Fruit fly (Drosophila melanogaster) whole organism, prepupa: Measurements from ENCODE around the gene CG32638.

ENCODE experiments used
- Blimp-1 ChIP-seq: fragments of 200-800 bp; sonication (Bioruptor generic); optimal IDR thresholded peaks from 3 replicates; lab custom pipeline; 2017; ENCODE audit warnings: missing biosample characterization, missing genetic modification characterization, mild to moderate bottlenecking, moderate library complexity, missing genetic modification reagents
- CG10631 ChIP-seq: fragments of 200-800 bp; sonication (Bioruptor generic); optimal IDR thresholded peaks from 2 replicates; lab custom pipeline; 2016; ENCODE audit warnings: missing biosample characterization, missing genetic modification characterization
- CG10669 ChIP-seq: fragments of 200-800 bp; sonication (Bioruptor generic); optimal IDR thresholded peaks from 3 replicates; lab custom pipeline; 2018; ENCODE audit warnings: missing biosample characterization, mild to moderate bottlenecking, missing genetic modification characterization, moderate library complexity
- CG11294 ChIP-seq: fragments of 200-800 bp; sonication (Bioruptor generic); IDR thresholded peaks from 2 replicates; pipeline ENCODE4 v1.3.6; 2022; ENCODE audit warnings: missing biosample characterization, missing genetic modification characterization
- CG11902 ChIP-seq: fragments of 200-800 bp; sonication (Bioruptor generic); optimal IDR thresholded peaks from 3 replicates; lab custom pipeline; 2016; ENCODE audit warnings: missing biosample characterization, missing genetic modification characterization
- CG15336 ChIP-seq: fragments of 200-800 bp; sonication (Bioruptor generic); IDR thresholded peaks from 2 replicates; pipeline ENCODE4 v1.3.6; 2022; ENCODE audit warnings: missing biosample characterization, missing genetic modification characterization
- CG1621 ChIP-seq: fragments of 200-800 bp; sonication (Bioruptor generic); optimal IDR thresholded peaks from 3 replicates; lab custom pipeline; 2018; ENCODE audit warnings: missing biosample characterization, mild to moderate bottlenecking, missing genetic modification characterization
- CG3032 ChIP-seq: fragments of 200-800 bp; optimal IDR thresholded peaks from 2 replicates; lab custom pipeline; 2019; ENCODE audit warnings: missing biosample characterization, mild to moderate bottlenecking, missing genetic modification characterization, moderate library complexity
- CG31627 ChIP-seq: fragments of 200-800 bp; sonication (Bioruptor generic); optimal IDR thresholded peaks from 3 replicates; lab custom pipeline; 2016; ENCODE audit warnings: missing biosample characterization, missing genetic modification characterization
- CG32006 ChIP-seq: fragments of 200-800 bp; sonication (Bioruptor generic); optimal IDR thresholded peaks from 3 replicates; lab custom pipeline; 2017; ENCODE audit warnings: missing biosample characterization, mild to moderate bottlenecking, missing genetic modification characterization
- CG34406 ChIP-seq: fragments of 200-800 bp; sonication (Bioruptor generic); optimal IDR thresholded peaks from 3 replicates; lab custom pipeline; 2016; ENCODE audit warnings: missing biosample characterization, missing genetic modification characterization
- CG3919 ChIP-seq: fragments of 200-800 bp; sonication (Bioruptor generic); optimal IDR thresholded peaks from 3 replicates; lab custom pipeline; 2016; ENCODE audit warnings: missing biosample characterization, missing genetic modification characterization
- CG4318 ChIP-seq: fragments of 200-800 bp; sonication (Bioruptor generic); optimal IDR thresholded peaks from 3 replicates; lab custom pipeline; 2017; ENCODE audit warnings: missing biosample characterization, mild to moderate bottlenecking, missing genetic modification characterization
- CG6163 ChIP-seq: fragments of 200-800 bp; sonication (Bioruptor generic); IDR thresholded peaks from 3 replicates; pipeline ENCODE4 v1.3.6; 2022; ENCODE audit warnings: missing biosample characterization, missing genetic modification characterization
- CG6276 ChIP-seq: fragments of 200-800 bp; sonication (Bioruptor generic); optimal IDR thresholded peaks from 2 replicates; lab custom pipeline; 2017; ENCODE audit warnings: missing biosample characterization, mild to moderate bottlenecking, missing genetic modification characterization
- CG6792 ChIP-seq: fragments of 200-800 bp; sonication (Bioruptor generic); optimal IDR thresholded peaks from 3 replicates; lab custom pipeline; 2016; ENCODE audit warnings: missing biosample characterization, missing genetic modification characterization
- CG6808 ChIP-seq: fragments of 200-800 bp; sonication (Bioruptor generic); optimal IDR thresholded peaks from 3 replicates; lab custom pipeline; 2017; ENCODE audit warnings: missing biosample characterization, missing genetic modification characterization, mild to moderate bottlenecking, moderate library complexity, missing genetic modification reagents
- CG7368 ChIP-seq: fragments of 200-800 bp; sonication (Bioruptor generic); optimal IDR thresholded peaks from 3 replicates; lab custom pipeline; 2016; ENCODE audit warnings: missing biosample characterization, missing genetic modification characterization
- CG8119 ChIP-seq: fragments of 200-800 bp; sonication (Bioruptor generic); IDR thresholded peaks from 3 replicates; pipeline ENCODE4 v1.3.6; 2022; ENCODE audit warnings: missing biosample characterization, missing genetic modification characterization
- CG8632 ChIP-seq: fragments of 200-800 bp; sonication (Bioruptor generic); optimal IDR thresholded peaks from 3 replicates; lab custom pipeline; 2016; ENCODE audit warnings: missing biosample characterization, missing genetic modification characterization
- CG9139 ChIP-seq: fragments of 200-800 bp; sonication (Bioruptor generic); optimal IDR thresholded peaks from 3 replicates; lab custom pipeline; 2017; ENCODE audit warnings: missing biosample characterization, mild to moderate bottlenecking, missing genetic modification characterization
- Eip75B ChIP-seq: fragments of 200-800 bp; sonication (Bioruptor generic); optimal IDR thresholded peaks from 3 replicates; lab custom pipeline; 2016; ENCODE audit warnings: missing biosample characterization, missing genetic modification characterization
- Eip78C ChIP-seq: fragments of 200-800 bp; sonication (Bioruptor generic); peaks from one replicate; lab custom pipeline; 2016; ENCODE audit warnings: missing biosample characterization, missing genetic modification characterization
- Eip93F ChIP-seq: fragments of 200-800 bp; sonication (Bioruptor generic); optimal IDR thresholded peaks from 2 replicates; lab custom pipeline; 2016; ENCODE audit warnings: missing biosample characterization, mild to moderate bottlenecking, missing genetic modification characterization
- Ets21C ChIP-seq: fragments of 200-800 bp; sonication (Bioruptor generic); optimal IDR thresholded peaks from 3 replicates; lab custom pipeline; 2016; ENCODE audit warnings: missing biosample characterization, missing genetic modification characterization
- Gug ChIP-seq: fragments of 200-800 bp; sonication (Bioruptor generic); IDR thresholded peaks from 2 replicates; pipeline ENCODE4 v1.3.6; 2022; ENCODE audit warnings: missing biosample characterization, missing genetic modification characterization
- Hr38 ChIP-seq: sonication (Bioruptor generic); optimal IDR thresholded peaks from 2 replicates; lab custom pipeline; 2016; ENCODE audit warnings: missing biosample characterization, missing genetic modification characterization
- Hr39 ChIP-seq: fragments of 200-800 bp; sonication (Bioruptor generic); optimal IDR thresholded peaks from 2 replicates; lab custom pipeline; 2016; ENCODE audit warnings: missing biosample characterization, missing genetic modification characterization
- Hr4 ChIP-seq: fragments of 200-800 bp; sonication (Bioruptor generic); optimal IDR thresholded peaks from 3 replicates; lab custom pipeline; 2016; ENCODE audit warnings: missing biosample characterization, missing genetic modification characterization
- Lpt ChIP-seq: fragments of 200-800 bp; sonication (Bioruptor generic); optimal IDR thresholded peaks from 3 replicates; lab custom pipeline; 2016; ENCODE audit warnings: missing biosample characterization, missing genetic modification characterization
- Sox14 ChIP-seq: fragments of 200-800 bp; sonication (Bioruptor generic); optimal IDR thresholded peaks from 3 replicates; lab custom pipeline; 2016; ENCODE audit warnings: missing biosample characterization, missing genetic modification characterization
- Sox15 ChIP-seq: fragments of 200-800 bp; sonication (Bioruptor generic); optimal IDR thresholded peaks from 3 replicates; lab custom pipeline; 2016; ENCODE audit warnings: missing biosample characterization, missing genetic modification characterization
- acj6 ChIP-seq: fragments of 200-800 bp; sonication (Bioruptor generic); optimal IDR thresholded peaks from 3 replicates; lab custom pipeline; 2016; ENCODE audit warnings: missing biosample characterization, missing genetic modification characterization
- dac ChIP-seq: fragments of 200-800 bp; sonication (Bioruptor generic); optimal IDR thresholded peaks from 2 replicates; lab custom pipeline; 2017; ENCODE audit warnings: missing biosample characterization, mild to moderate bottlenecking, missing genetic modification characterization
- eg ChIP-seq: fragments of 200-800 bp; sonication (Bioruptor generic); IDR thresholded peaks from 3 replicates; pipeline ENCODE4 v1.3.6; 2022; ENCODE audit warnings: missing biosample characterization, missing genetic modification characterization
- esn ChIP-seq: fragments of 200-800 bp; sonication (Bioruptor generic); optimal IDR thresholded peaks from 2 replicates; lab custom pipeline; 2016; ENCODE audit warnings: missing biosample characterization, mild to moderate bottlenecking, missing genetic modification characterization, moderate library complexity
- fd59A ChIP-seq: fragments of 200-800 bp; sonication (Bioruptor generic); optimal IDR thresholded peaks from 2 replicates; lab custom pipeline; 2017; ENCODE audit warnings: missing biosample characterization, mild to moderate bottlenecking, missing genetic modification characterization, missing genetic modification reagents
- lz ChIP-seq: fragments of 200-800 bp; sonication (Bioruptor generic); optimal IDR thresholded peaks from 3 replicates; lab custom pipeline; 2016; ENCODE audit warnings: missing biosample characterization, missing genetic modification characterization
- net ChIP-seq: fragments of 200-800 bp; sonication (Bioruptor generic); optimal IDR thresholded peaks from 3 replicates; lab custom pipeline; 2016; ENCODE audit warnings: missing biosample characterization, missing genetic modification characterization
- salr ChIP-seq, 2 experiments: fragments of 200-800 bp; sonication (Bioruptor generic); optimal IDR thresholded peaks; 3 replicates each; lab custom pipeline; 2016 to 2018; ENCODE audit warnings: missing biosample characterization in 2 of 2, missing genetic modification characterization in 2 of 2, mild to moderate bottlenecking in 1 of 2
- svp ChIP-seq: fragments of 200-800 bp; sonication (Bioruptor generic); peaks from one replicate; lab custom pipeline; 2016; ENCODE audit warnings: missing biosample characterization, missing genetic modification characterization
- vri ChIP-seq: fragments of 200-800 bp; sonication (Bioruptor generic); optimal IDR thresholded peaks from 3 replicates; lab custom pipeline; 2016; ENCODE audit warnings: missing biosample characterization, mild to moderate bottlenecking, missing genetic modification characterization

Gene CG32638

DNA sequence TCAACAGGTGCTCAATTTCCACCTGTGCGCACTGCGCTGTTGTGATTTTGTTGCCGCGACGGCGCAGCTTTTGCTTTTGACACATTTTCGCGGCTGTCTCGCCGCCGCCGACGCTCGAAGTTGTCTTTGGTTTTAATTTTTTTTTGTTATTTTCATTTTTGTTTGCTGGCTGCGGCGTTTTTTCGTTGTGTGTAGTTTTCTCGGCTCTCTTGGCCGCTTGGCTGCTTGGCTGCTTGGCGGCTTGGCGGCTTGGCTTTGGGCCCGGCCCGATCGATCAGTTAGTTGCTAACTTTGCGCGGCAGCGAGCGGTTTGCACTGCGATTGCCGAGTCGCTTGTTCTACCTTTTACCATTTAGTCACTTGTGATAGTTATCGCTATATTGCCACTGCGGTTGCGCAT lies 13.7 kb downstream of the CG32638 start, which contains the start of gene CG42237 (continued):
- TF ChIP-seq CG34406 (GFP tag; lab: Kevin White, UChicago) (no peak), dac (GFP tag; lab: Kevin White, UChicago) (no peak), CG3032 (tag; lab: Kevin White, UChicago) (no peak), CG7368 (no peak), CG11294 (no peak), Hr39 (GFP tag; lab: Kevin White, UChicago) (no peak), CG10631 (GFP tag; lab: Kevin White, UChicago) (no peak), CG10669 (GFP tag; lab: Kevin White, UChicago) (no peak), vri (no peak), Eip75B (peak; percentile 8), CG32006 (no peak), Hr4 (GFP tag; lab: Kevin White, UChicago) (no peak), Lpt (GFP tag; lab: Kevin White, UChicago) (no peak), CG3919 (GFP tag; lab: Kevin White, UChicago) (no peak), eg (GFP tag; lab: Robert Waterston, UW) (peak; percentile 77; the same call in 2 of the 3 replicates), Ets21C (GFP tag; lab: Kevin White, UChicago) (no peak), CG6792 (GFP tag; lab: Kevin White, UChicago) (no peak), svp (GFP tag; lab: Kevin White, UChicago) (no peak), Sox15 (GFP tag; lab: Kevin White, UChicago) (no peak), CG4318 (no peak), Gug (peak; percentile 18; the same call in 1 of the 2 replicates), CG1621 (no peak), salr (GFP tag; optimal IDR thresholded peaks at IDR 0.05; lab: Kevin White, UChicago) (no peak), CG8119 (GFP tag; lab: Robert Waterston, UW) (peak; percentile 69), CG8632 (GFP tag; lab: Kevin White, UChicago) (peak; percentile 8), CG6276 (GFP tag; lab: Kevin White, UChicago) (peak; percentile 21), CG9139 (peak; percentile 44), Eip93F (GFP tag; lab: Kevin White, UChicago) (no peak), CG6808 (GFP tag; lab: Kevin White, UChicago) (peak; percentile 51), esn (no peak), Sox14 (GFP tag; lab: Kevin White, UChicago) (no peak), acj6 (GFP tag; lab: Kevin White, UChicago) (no peak), net (peak; percentile 29), CG31627 (GFP tag; lab: Kevin White, UChicago) (no peak)

DNA sequence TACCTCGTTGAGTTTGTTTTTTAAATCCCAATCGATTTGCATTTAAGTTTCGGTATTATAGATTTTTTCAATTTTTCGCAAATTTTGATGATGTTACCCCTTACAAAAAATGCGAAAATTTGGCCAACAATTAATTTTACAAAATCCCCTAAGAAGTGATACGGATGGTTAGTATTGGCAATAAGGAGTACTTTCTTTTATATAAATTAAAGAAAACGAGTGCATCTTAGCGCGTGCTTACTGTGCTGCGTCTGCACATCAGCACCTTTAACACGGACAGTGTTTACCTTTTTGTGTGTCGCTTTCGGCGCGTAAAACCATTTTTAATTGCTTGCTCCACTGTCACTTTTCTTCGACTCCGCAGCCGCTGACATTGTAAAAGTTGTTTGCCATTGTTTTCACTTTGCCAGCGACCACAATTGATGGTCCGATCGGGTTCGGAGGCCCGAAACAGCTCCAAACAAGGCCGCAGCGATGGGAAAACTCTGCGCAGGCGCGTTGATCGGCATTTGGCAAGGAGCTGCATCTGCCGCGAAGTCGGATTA lies 14.7 kb downstream of the CG32638 start:
- TF ChIP-seq Hr4 (GFP tag; lab: Kevin White, UChicago): peak; percentile 44
- TF ChIP-seq svp (GFP tag; lab: Kevin White, UChicago): peak; percentile 51
- TF ChIP-seq eg (GFP tag; lab: Robert Waterston, UW): 0 out of 3 replicates have a peak, but pooled peaks have one; percentile 21
- peak; percentile 6 for TF ChIP-seq CG3919 (GFP tag; lab: Kevin White, UChicago)
- no peak for TF ChIP-seq vri
- no peak for TF ChIP-seq Lpt (GFP tag; lab: Kevin White, UChicago)
- TF ChIP-seq Blimp-1 (GFP tag; lab: Kevin White, UChicago): peak; percentile 51
- no peak for TF ChIP-seq CG7368
- no peak for TF ChIP-seq lz (GFP tag; lab: Kevin White, UChicago)
- no peak for TF ChIP-seq CG11902
- no peak for TF ChIP-seq CG10631 (GFP tag; lab: Kevin White, UChicago)
- no peak for TF ChIP-seq Hr38
- peak; percentile 52 for TF ChIP-seq Eip78C (GFP tag; lab: Kevin White, UChicago)
- TF ChIP-seq acj6 (GFP tag; lab: Kevin White, UChicago): no peak
- TF ChIP-seq CG15336 (GFP tag; lab: Robert Waterston, UW): no peak
- TF ChIP-seq CG32006: peak; percentile 29
- 0 out of 3 replicates have a peak, but pooled peaks have one; percentile 20 for TF ChIP-seq CG8119 (GFP tag; lab: Robert Waterston, UW)
- peak; percentile 29; the same call in 1 of the 3 replicates for TF ChIP-seq CG6163 (GFP tag; lab: Robert Waterston, UW)
- no peak for TF ChIP-seq fd59A (GFP tag; lab: Kevin White, UChicago)
